Worm (Caenorhabditis elegans): ENCODE measurements around the gene jmjd-4.

ce11 chrIII:10344762-10345161 lies 10.9 kb upstream of the jmjd-4 start:
- no peak for TF ChIP-seq ceh-28 (tag; optimal IDR thresholded peaks at IDR 0.05)
- TF ChIP-seq ztf-11 (tag; optimal IDR thresholded peaks at IDR 0.05) = no peak
- TF ChIP-seq nhr-25 (tag; optimal IDR thresholded peaks at IDR 0.05) = no peak
- no peak for TF ChIP-seq ama-1 (optimal IDR thresholded peaks at IDR 0.05)
- no peak for TF ChIP-seq nhr-77 (tag; optimal IDR thresholded peaks at IDR 0.05)
- TF ChIP-seq pqm-1 (tag; optimal IDR thresholded peaks at IDR 0.05) = no peak
- TF ChIP-seq mml-1 (tag; optimal IDR thresholded peaks at IDR 0.05) = no peak

Data from whole organism, L3 larva.